Worm (Caenorhabditis elegans) whole organism, L1 larva: ENCODE results near the gene K04B12.2.

Experiments used
- C16A3.4 ChIP-seq: fragments of 150-350 bp; optimal IDR thresholded peaks from 2 replicates; lab custom pipeline; 2014; ENCODE audit warnings: missing biosample characterization, missing genetic modification characterization
- F16B12.6 ChIP-seq: fragments of 150-350 bp; optimal IDR thresholded peaks from 2 replicates; lab custom pipeline; 2014; ENCODE audit warnings: missing biosample characterization, missing genetic modification characterization
- Y116A8C.19 ChIP-seq: sonication (generic microtip); optimal IDR thresholded peaks from 2 replicates; lab custom pipeline; 2016; ENCODE audit warnings: missing compliant biosample characterization, missing genetic modification characterization, borderline replicate concordance
- alr-1 ChIP-seq: fragments of 200-800 bp; sonication (Bioruptor generic); optimal IDR thresholded peaks from 2 replicates; lab custom pipeline; 2018; ENCODE audit warnings: borderline replicate concordance, mild to moderate bottlenecking, missing genetic modification characterization, missing compliant biosample characterization
- blmp-1 ChIP-seq: fragments of 150-350 bp; optimal IDR thresholded peaks from 2 replicates; lab custom pipeline; 2014; ENCODE audit warnings: missing biosample characterization, missing genetic modification characterization
- ceh-8 ChIP-seq: fragments of 200-800 bp; sonication (Bioruptor generic); optimal IDR thresholded peaks from 2 replicates; lab custom pipeline; 2018; ENCODE audit warnings: mild to moderate bottlenecking, missing genetic modification characterization, moderate library complexity, missing compliant biosample characterization
- ceh-88 ChIP-seq: fragments of 200-800 bp; sonication (Bioruptor generic); IDR thresholded peaks from 2 replicates; pipeline ENCODE4 v1.3.6; 2022; ENCODE audit warnings: missing genetic modification characterization, missing compliant biosample characterization
- dpl-1 ChIP-seq, 3 experiments: fragments of 150-350 bp in 2 of 3; sonication (generic microtip) in 1 of 3; optimal IDR thresholded peaks; 2 replicates each; lab custom pipeline; 2014 to 2017; ENCODE audit warnings: missing biosample characterization in 3 of 3, missing genetic modification characterization in 3 of 3, missing genetic modification reagents in 3 of 3
- efl-1 ChIP-seq, 4 experiments: fragments of 150-350 bp; optimal IDR thresholded peaks in 3 of 4; peaks in 1 of 4; 1 replicate in 1 of 4; 2 replicates in 3 of 4; lab custom pipeline; 2014; ENCODE audit warnings: missing biosample characterization in 2 of 4, missing genetic modification characterization in 2 of 4, missing genetic modification reagents in 2 of 4
- efl-3 ChIP-seq: fragments of 200-800 bp; sonication (Bioruptor generic); optimal IDR thresholded peaks from 2 replicates; lab custom pipeline; 2018; ENCODE audit warnings: mild to moderate bottlenecking, missing genetic modification characterization, missing compliant biosample characterization
- elt-2 ChIP-seq: sonication (generic microtip); optimal IDR thresholded peaks from 2 replicates; lab custom pipeline; 2016; ENCODE audit warnings: missing genetic modification characterization, mild to moderate bottlenecking, inconsistent platforms, missing compliant biosample characterization, missing genetic modification reagents
- fkh-10 ChIP-seq: sonication (generic microtip); optimal IDR thresholded peaks from 2 replicates; lab custom pipeline; 2017; ENCODE audit warnings: missing biosample characterization, missing genetic modification reagents, missing genetic modification characterization
- fos-1 ChIP-seq: fragments of 150-350 bp; optimal IDR thresholded peaks from 2 replicates; lab custom pipeline; 2014; ENCODE audit warnings: missing biosample characterization, missing genetic modification characterization
- hlh-17 ChIP-seq: fragments of 200-800 bp; sonication (Bioruptor generic); optimal IDR thresholded peaks from 2 replicates; lab custom pipeline; 2018; ENCODE audit warnings: missing genetic modification characterization, mild to moderate bottlenecking, missing compliant biosample characterization, moderate library complexity, borderline replicate concordance
- hlh-4 ChIP-seq: sonication (generic microtip); optimal IDR thresholded peaks from 2 replicates; lab custom pipeline; 2016; ENCODE audit warnings: mild to moderate bottlenecking, missing genetic modification characterization, missing compliant biosample characterization
- hpl-2 ChIP-seq: fragments of 150-350 bp; optimal IDR thresholded peaks from 2 replicates; lab custom pipeline; 2014; ENCODE audit warnings: missing biosample characterization, missing genetic modification reagents, missing genetic modification characterization
- isw-1 ChIP-seq: fragments of 200-800 bp; sonication (Bioruptor generic); IDR thresholded peaks from 2 replicates; pipeline ENCODE4 v1.3.6; 2022; ENCODE audit warnings: missing genetic modification characterization, missing compliant biosample characterization
- jun-1 ChIP-seq: fragments of 150-350 bp; optimal IDR thresholded peaks from 2 replicates; lab custom pipeline; 2014; ENCODE audit warnings: missing biosample characterization, missing genetic modification reagents, missing genetic modification characterization
- lin-13 ChIP-seq: fragments of 150-350 bp; optimal IDR thresholded peaks from 2 replicates; lab custom pipeline; 2014; ENCODE audit warnings: missing biosample characterization, missing genetic modification reagents, missing genetic modification characterization
- lin-14 ChIP-seq: fragments of 200-800 bp; sonication (Bioruptor generic); optimal IDR thresholded peaks from 2 replicates; lab custom pipeline; 2018; ENCODE audit warnings: mild to moderate bottlenecking, missing genetic modification characterization, moderate library complexity, missing compliant biosample characterization
- lin-15B ChIP-seq: fragments of 150-350 bp; sonication (generic microtip); optimal IDR thresholded peaks from 3 replicates; lab custom pipeline; 2014; ENCODE audit warnings: missing biosample characterization, missing genetic modification characterization
- lin-35 ChIP-seq, 2 experiments: fragments of 150-350 bp; optimal IDR thresholded peaks; 2 replicates each; lab custom pipeline; 2014; ENCODE audit warnings: missing biosample characterization in 2 of 2, missing genetic modification characterization in 2 of 2, missing genetic modification reagents in 2 of 2
- lin-39 ChIP-seq: fragments of 150-350 bp; optimal IDR thresholded peaks from 2 replicates; lab custom pipeline; 2014; ENCODE audit warnings: missing biosample characterization, missing genetic modification reagents, missing genetic modification characterization
- mab-9 ChIP-seq: fragments of 200-800 bp; sonication (Bioruptor generic); IDR thresholded peaks from 2 replicates; pipeline ENCODE4 v1.3.6; 2022; ENCODE audit warnings: missing genetic modification reagents, missing genetic modification characterization, missing compliant biosample characterization
- mep-1 ChIP-seq: fragments of 150-350 bp; optimal IDR thresholded peaks from 2 replicates; lab custom pipeline; 2014; ENCODE audit warnings: missing biosample characterization, missing genetic modification characterization
- nhr-11 ChIP-seq: fragments of 150-350 bp; optimal IDR thresholded peaks from 2 replicates; lab custom pipeline; 2014; ENCODE audit warnings: missing biosample characterization, missing genetic modification characterization
- nhr-12 ChIP-seq: sonication (generic microtip); optimal IDR thresholded peaks from 2 replicates; lab custom pipeline; 2017; ENCODE audit warnings: missing biosample characterization, missing genetic modification characterization
- nhr-20 ChIP-seq: sonication (generic microtip); optimal IDR thresholded peaks from 2 replicates; lab custom pipeline; 2016; ENCODE audit warnings: mild to moderate bottlenecking, missing genetic modification characterization, missing compliant biosample characterization
- nhr-237 ChIP-seq: fragments of 150-350 bp; optimal IDR thresholded peaks from 2 replicates; lab custom pipeline; 2014; ENCODE audit warnings: missing biosample characterization, missing genetic modification characterization
- nhr-47 ChIP-seq: sonication (generic microtip); optimal IDR thresholded peaks from 2 replicates; lab custom pipeline; 2016; ENCODE audit warnings: mild to moderate bottlenecking, missing genetic modification characterization, moderate library complexity, missing compliant biosample characterization
- nhr-71 ChIP-seq: sonication (generic microtip); optimal IDR thresholded peaks from 2 replicates; lab custom pipeline; 2016; ENCODE audit warnings: mild to moderate bottlenecking, missing genetic modification characterization, moderate library complexity, missing compliant biosample characterization
- nhr-76 ChIP-seq: sonication (generic microtip); optimal IDR thresholded peaks from 2 replicates; lab custom pipeline; 2017; ENCODE audit warnings: missing biosample characterization, missing genetic modification characterization
- nhr-84 ChIP-seq: sonication (generic microtip); optimal IDR thresholded peaks from 2 replicates; lab custom pipeline; 2017; ENCODE audit warnings: missing biosample characterization, missing genetic modification characterization
- nhr-90 ChIP-seq: sonication (generic microtip); optimal IDR thresholded peaks from 2 replicates; lab custom pipeline; 2016; ENCODE audit warnings: mild to moderate bottlenecking, missing genetic modification characterization, missing compliant biosample characterization; ENCODE audit not compliant: poor library complexity
- pag-3 ChIP-seq: sonication (generic microtip); optimal IDR thresholded peaks from 2 replicates; lab custom pipeline; 2017; ENCODE audit warnings: missing genetic modification characterization, mild to moderate bottlenecking, missing compliant biosample characterization, antibody characterized with exemption, borderline replicate concordance; ENCODE audit not compliant: insufficient read depth
- pax-3 ChIP-seq: fragments of 200-800 bp; sonication (Bioruptor generic); optimal IDR thresholded peaks from 2 replicates; lab custom pipeline; 2018; ENCODE audit warnings: mild to moderate bottlenecking, missing genetic modification characterization, moderate library complexity, missing compliant biosample characterization
- rnt-1 ChIP-seq: sonication (generic microtip); optimal IDR thresholded peaks from 2 replicates; lab custom pipeline; 2016; ENCODE audit warnings: mild to moderate bottlenecking, missing genetic modification characterization, moderate library complexity, missing compliant biosample characterization
- skn-1 ChIP-seq: fragments of 150-350 bp; optimal IDR thresholded peaks from 2 replicates; lab custom pipeline; 2014; ENCODE audit warnings: missing biosample characterization, missing genetic modification characterization
- snpc-4 ChIP-seq: fragments of 150-350 bp; optimal IDR thresholded peaks from 2 replicates; lab custom pipeline; 2014; ENCODE audit warnings: missing biosample characterization, missing genetic modification characterization
- snu-23 ChIP-seq: sonication (generic microtip); optimal IDR thresholded peaks from 2 replicates; lab custom pipeline; 2016; ENCODE audit warnings: missing genetic modification characterization, missing compliant biosample characterization
- sptf-1 ChIP-seq: fragments of 150-350 bp; optimal IDR thresholded peaks from 2 replicates; lab custom pipeline; 2014; ENCODE audit warnings: missing biosample characterization, missing genetic modification characterization
- unc-30 ChIP-seq: sonication (generic microtip); optimal IDR thresholded peaks from 2 replicates; lab custom pipeline; 2017; ENCODE audit warnings: missing biosample characterization, missing genetic modification characterization
- unc-62 ChIP-seq: fragments of 150-350 bp; optimal IDR thresholded peaks from 2 replicates; lab custom pipeline; 2014; ENCODE audit warnings: missing biosample characterization, missing genetic modification reagents, missing genetic modification characterization
- unc-86 ChIP-seq: sonication (generic microtip); optimal IDR thresholded peaks from 2 replicates; lab custom pipeline; 2016; ENCODE audit warnings: missing genetic modification characterization, missing compliant biosample characterization
- vab-15 ChIP-seq: sonication (generic microtip); optimal IDR thresholded peaks from 2 replicates; lab custom pipeline; 2017; ENCODE audit warnings: missing genotype, mild to moderate bottlenecking, missing genetic modification characterization, missing compliant biosample characterization
- xbp-1 ChIP-seq: sonication (generic microtip); optimal IDR thresholded peaks from 2 replicates; lab custom pipeline; 2016; ENCODE audit warnings: missing genetic modification characterization, missing compliant biosample characterization
- ztf-4 ChIP-seq: fragments of 150-350 bp; optimal IDR thresholded peaks from 2 replicates; lab custom pipeline; 2014; ENCODE audit warnings: missing biosample characterization, missing genetic modification characterization

The K04B12.2 gene

DNA sequence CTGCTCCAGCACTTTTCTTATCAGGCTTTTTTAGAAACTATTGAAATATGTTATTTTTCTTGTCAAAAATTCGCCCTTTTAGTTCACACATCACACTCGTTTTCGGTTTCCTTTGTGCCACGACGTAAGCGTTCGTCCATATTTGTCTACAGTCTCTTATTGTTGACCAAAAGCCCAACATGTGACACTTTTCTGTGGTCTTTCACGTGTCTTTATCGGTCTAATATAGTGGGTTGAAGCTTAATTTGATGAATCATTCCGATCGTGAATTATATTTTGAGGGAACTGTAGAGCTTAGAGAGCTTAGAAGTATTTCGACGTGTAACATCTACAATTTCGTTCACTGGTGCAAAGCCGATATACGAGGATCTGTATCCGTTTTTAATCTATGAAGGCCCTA is 33.5 kb downstream of the K04B12.2 start:
- TF ChIP-seq lin-35 (GFP tag; optimal IDR thresholded peaks at IDR 0.05; lab: Kevin White, UChicago): peak in 1 of 2 experiments; percentile 32
- TF ChIP-seq fkh-10: no peak
- TF ChIP-seq xbp-1 (tag; lab: Kevin White, UChicago): no peak
- TF ChIP-seq hlh-17: no peak
- TF ChIP-seq lin-13 (GFP tag; lab: Kevin White, UChicago): no peak
- TF ChIP-seq blmp-1 (tag; lab: Kevin White, UChicago): peak; percentile 4
- no peak for TF ChIP-seq unc-62 (GFP tag; lab: Kevin White, UChicago)
- peak; percentile 10 for TF ChIP-seq elt-2 (tag; lab: Kevin White, UChicago)
- no peak for TF ChIP-seq alr-1
- TF ChIP-seq mep-1 (tag; lab: Kevin White, UChicago): no peak
- TF ChIP-seq nhr-71 (tag; lab: Kevin White, UChicago): no peak
- TF ChIP-seq ceh-8 (GFP tag; lab: Kevin White, UChicago): no peak
- TF ChIP-seq C16A3.4 (tag; lab: Kevin White, UChicago): no peak
- TF ChIP-seq snpc-4 (tag; lab: Kevin White, UChicago): no peak
- TF ChIP-seq efl-1 (optimal IDR thresholded peaks at IDR 0.05; lab: Kevin White, UChicago): no peak
- TF ChIP-seq efl-1 (GFP tag; optimal IDR thresholded peaks at IDR 0.05 in 1 of 2; lab: Kevin White, UChicago): peak in 1 of 2 experiments; percentile 76
- no peak for TF ChIP-seq nhr-47
- TF ChIP-seq lin-15B (tag; lab: Kevin White, UChicago): no peak

DNA sequence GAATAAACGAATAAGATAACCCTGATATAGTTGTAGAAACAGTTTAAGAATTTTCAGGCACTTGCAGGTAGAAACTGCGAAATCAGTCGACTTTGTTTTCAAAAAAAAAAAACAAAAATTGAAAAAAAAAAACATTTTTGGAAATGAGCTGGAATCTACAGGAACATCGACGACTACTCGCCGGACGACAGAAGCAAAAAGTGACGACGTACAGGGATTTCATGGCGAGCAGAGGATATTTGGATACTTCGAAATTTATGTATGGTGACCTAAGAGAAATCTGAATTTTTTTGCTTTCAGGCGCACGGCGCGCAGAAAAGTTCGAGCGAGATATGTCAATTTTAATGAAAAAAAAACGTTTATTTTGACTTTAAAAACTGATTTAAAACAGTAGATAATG is 36.7 kb downstream of the K04B12.2 start:
- no peak for TF ChIP-seq F16B12.6 (tag; lab: Kevin White, UChicago)
- TF ChIP-seq ceh-88 (GFP tag; lab: Robert Waterston, UW): no peak
- TF ChIP-seq fos-1 (tag; lab: Kevin White, UChicago): no peak
- no peak for TF ChIP-seq pax-3 (tag; lab: Kevin White, UChicago)
- no peak for TF ChIP-seq nhr-12 (tag; lab: Kevin White, UChicago)
- no peak for TF ChIP-seq skn-1 (tag; lab: Kevin White, UChicago)
- TF ChIP-seq nhr-237 (tag; lab: Kevin White, UChicago): no peak
- no peak for TF ChIP-seq fkh-10
- no peak for TF ChIP-seq C16A3.4 (tag; lab: Kevin White, UChicago)

DNA sequence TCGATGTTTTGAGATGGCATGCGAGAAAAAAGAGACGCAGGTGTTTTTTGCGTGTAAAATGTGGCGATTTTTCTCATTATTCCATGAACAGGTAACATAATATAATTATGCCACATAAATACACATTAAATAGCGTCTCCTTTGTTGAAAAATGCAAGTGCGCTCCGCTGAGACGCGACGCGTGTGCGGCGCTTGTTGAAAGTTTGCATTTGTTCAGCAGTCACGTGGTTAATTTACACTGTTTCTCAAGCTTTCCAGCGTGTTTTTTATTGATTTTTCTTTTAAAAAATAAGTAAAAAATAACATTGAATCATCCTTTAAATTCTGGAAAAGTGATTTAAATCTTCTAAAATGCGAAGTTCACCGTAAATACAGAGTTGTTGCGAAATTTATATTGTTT is 38.2 kb downstream of the K04B12.2 start:
- TF ChIP-seq unc-86 (tag; lab: Kevin White, UChicago) (peak; percentile 73), Y116A8C.19 (tag; lab: Kevin White, UChicago) (no peak), snpc-4 (tag; lab: Kevin White, UChicago) (peak; percentile 84), hlh-4 (tag; lab: Kevin White, UChicago) (no peak), blmp-1 (tag; lab: Kevin White, UChicago) (peak; percentile 75), efl-1 (optimal IDR thresholded peaks at IDR 0.05; lab: Kevin White, UChicago) (peak; percentile 87 to 90), efl-1 (GFP tag; optimal IDR thresholded peaks at IDR 0.05 in 1 of 2; lab: Kevin White, UChicago) (peak; percentile 84 to 98), nhr-84 (tag; lab: Kevin White, UChicago) (no peak), hpl-2 (GFP tag; lab: Kevin White, UChicago) (peak; percentile 28), sptf-1 (tag; lab: Kevin White, UChicago) (no peak), C16A3.4 (tag; lab: Kevin White, UChicago) (peak; percentile 94), nhr-11 (no peak), lin-39 (tag; lab: Kevin White, UChicago) (peak; percentile 60), dpl-1 (GFP tag; optimal IDR thresholded peaks at IDR 0.05; lab: Kevin White, UChicago) (peak; percentile 80 to 87 (median 83)), nhr-71 (tag; lab: Kevin White, UChicago) (peak; percentile 94), unc-62 (GFP tag; lab: Kevin White, UChicago) (no peak), isw-1 (peak; percentile 74), nhr-12 (tag; lab: Kevin White, UChicago) (no peak), nhr-20 (tag; lab: Kevin White, UChicago) (peak; percentile 91), unc-30 (tag; lab: Kevin White, UChicago) (no peak), pag-3 (tag; lab: Kevin White, UChicago) (no peak), snu-23 (GFP tag; lab: Kevin White, UChicago) (peak; percentile 95), jun-1 (tag; lab: Kevin White, UChicago) (peak; percentile 56), nhr-47 (peak; percentile 89), rnt-1 (peak; percentile 76), ztf-4 (peak; percentile 64), efl-3 (GFP tag; lab: Kevin White, UChicago) (no peak), mab-9 (GFP tag; lab: Robert Waterston, UW) (no peak), lin-14 (GFP tag; lab: Kevin White, UChicago) (peak; percentile 94), alr-1 (no peak), vab-15 (tag; lab: Kevin White, UChicago) (no peak), nhr-76 (tag; lab: Kevin White, UChicago) (no peak), nhr-90 (tag; lab: Kevin White, UChicago) (peak; percentile 81)
